Fruit fly (Drosophila melanogaster) whole organism, pupa: Measurements from ENCODE around the gene CG9733.

Experiments
- CG10348 ChIP-seq: fragments of 200-800 bp; sonication (Bioruptor generic); IDR thresholded peaks from 2 replicates; pipeline ENCODE4 v1.3.6; 2022; ENCODE audit warnings: missing biosample characterization, missing genetic modification characterization
- CG12605 ChIP-seq: fragments of 200-800 bp; sonication (Bioruptor generic); IDR thresholded peaks from 2 replicates; pipeline ENCODE4 v1.3.6; 2022; ENCODE audit warnings: missing biosample characterization, missing genetic modification characterization
- CG13204 ChIP-seq: fragments of 200-800 bp; sonication (Bioruptor generic); optimal IDR thresholded peaks from 2 replicates; lab custom pipeline; 2018; ENCODE audit warnings: missing biosample characterization, mild to moderate bottlenecking, missing genetic modification characterization, moderate library complexity
- CG14655 ChIP-seq: fragments of 200-800 bp; sonication (Bioruptor generic); optimal IDR thresholded peaks from 3 replicates; lab custom pipeline; 2017; ENCODE audit warnings: mild to moderate bottlenecking, missing biosample characterization, missing genetic modification reagents, missing genetic modification characterization
- CG15710 ChIP-seq: fragments of 200-800 bp; sonication (Bioruptor generic); optimal IDR thresholded peaks from 2 replicates; lab custom pipeline; 2018; ENCODE audit warnings: missing biosample characterization, mild to moderate bottlenecking, missing genetic modification characterization, moderate library complexity
- CG17806 ChIP-seq: fragments of 200-800 bp; sonication (Bioruptor generic); optimal IDR thresholded peaks from 2 replicates; lab custom pipeline; 2018; ENCODE audit warnings: missing biosample characterization, mild to moderate bottlenecking, missing genetic modification characterization, moderate library complexity
- CG32121 ChIP-seq: fragments of 200-800 bp; sonication (Bioruptor generic); IDR thresholded peaks from 2 replicates; pipeline ENCODE4 v1.3.6; 2022; ENCODE audit warnings: missing biosample characterization, missing genetic modification characterization
- CG34367 ChIP-seq: fragments of 200-800 bp; sonication (Bioruptor generic); optimal IDR thresholded peaks from 2 replicates; lab custom pipeline; 2018; ENCODE audit warnings: missing biosample characterization, mild to moderate bottlenecking, missing genetic modification characterization
- CG4496 ChIP-seq: fragments of 200-800 bp; sonication (Bioruptor generic); IDR thresholded peaks from 3 replicates; pipeline ENCODE4 v1.3.6; 2022; ENCODE audit warnings: missing biosample characterization, missing genetic modification characterization
- CG8159 ChIP-seq: fragments of 200-800 bp; sonication (Bioruptor generic); optimal IDR thresholded peaks from 3 replicates; lab custom pipeline; 2018; ENCODE audit warnings: missing biosample characterization, mild to moderate bottlenecking, missing genetic modification characterization, moderate library complexity
- CG8301 ChIP-seq: fragments of 200-800 bp; sonication (Bioruptor generic); optimal IDR thresholded peaks from 2 replicates; lab custom pipeline; 2018; ENCODE audit warnings: missing biosample characterization, mild to moderate bottlenecking, missing genetic modification characterization
- CG9948 ChIP-seq: fragments of 200-800 bp; sonication (Bioruptor generic); optimal IDR thresholded peaks from 2 replicates; lab custom pipeline; 2018; ENCODE audit warnings: missing biosample characterization, mild to moderate bottlenecking, missing genetic modification characterization, moderate library complexity
- D1 ChIP-seq: fragments of 200-800 bp; sonication (Bioruptor generic); optimal IDR thresholded peaks from 2 replicates; lab custom pipeline; 2018; ENCODE audit warnings: missing biosample characterization, mild to moderate bottlenecking, missing genetic modification characterization, moderate library complexity
- EcR ChIP-seq: fragments of 200-800 bp; sonication (Bioruptor generic); optimal IDR thresholded peaks from 3 replicates; lab custom pipeline; 2019; ENCODE audit warnings: missing biosample characterization, missing genetic modification characterization, mild to moderate bottlenecking, moderate library complexity, missing genetic modification reagents
- Ets98B ChIP-seq: fragments of 200-800 bp; sonication (Bioruptor generic); IDR thresholded peaks from 2 replicates; pipeline ENCODE4 v1.3.6; 2022; ENCODE audit warnings: missing biosample characterization, missing genetic modification characterization
- Pif1A ChIP-seq: fragments of 200-800 bp; sonication (Bioruptor generic); optimal IDR thresholded peaks from 3 replicates; lab custom pipeline; 2016; ENCODE audit warnings: missing biosample characterization, missing genetic modification characterization
- Pif1B ChIP-seq: fragments of 200-800 bp; sonication (Bioruptor generic); optimal IDR thresholded peaks from 3 replicates; lab custom pipeline; 2016; ENCODE audit warnings: missing biosample characterization, missing genetic modification characterization
- Snoo ChIP-seq: fragments of 200-800 bp; sonication (Bioruptor generic); optimal IDR thresholded peaks from 3 replicates; lab custom pipeline; 2017; ENCODE audit warnings: missing biosample characterization, mild to moderate bottlenecking, missing genetic modification characterization, inconsistent platforms
- fd96Ca ChIP-seq: fragments of 200-800 bp; sonication (Bioruptor generic); IDR thresholded peaks from 3 replicates; pipeline ENCODE4 v1.3.6; 2022; ENCODE audit warnings: missing biosample characterization, missing genetic modification characterization
- gl ChIP-seq: fragments of 200-800 bp; sonication (Bioruptor generic); optimal IDR thresholded peaks from 2 replicates; lab custom pipeline; 2018; ENCODE audit warnings: missing biosample characterization, mild to moderate bottlenecking, missing genetic modification characterization
- rn ChIP-seq: fragments of 200-800 bp; sonication (Bioruptor generic); IDR thresholded peaks from 2 replicates; pipeline ENCODE4 v1.3.6; 2022; ENCODE audit warnings: missing biosample characterization, missing genetic modification characterization

CG9733 gene

dm6 chr3R:30263708-30264107, 17.2 kb upstream of the CG9733 start:
- peak; percentile 55; the same call in 1 of the 3 replicates for TF ChIP-seq fd96Ca (GFP tag; lab: Robert Waterston, UW)
- no peak for TF ChIP-seq D1
- no peak for TF ChIP-seq gl (tag; lab: Kevin White, UChicago)
- no peak for TF ChIP-seq EcR
- peak; percentile 14; the same call in 1 of the 2 replicates for TF ChIP-seq Ets98B
- TF ChIP-seq CG32121 (GFP tag; lab: Robert Waterston, UW): peak; percentile 34; the same call in 1 of the 2 replicates
- peak; percentile 52 for TF ChIP-seq CG34367 (tag; lab: Kevin White, UChicago)
- peak; percentile 56 for TF ChIP-seq Snoo
- peak; percentile 45 for TF ChIP-seq CG14655 (GFP tag; lab: Kevin White, UChicago)
- peak; percentile 8 for TF ChIP-seq CG13204 (GFP tag; lab: Kevin White, UChicago)
- TF ChIP-seq rn: 0 out of 2 replicates have a peak, but pooled peaks have one; percentile 31
- peak; percentile 58 for TF ChIP-seq CG8159 (tag; lab: Kevin White, UChicago)
- TF ChIP-seq CG17806 (tag; lab: Kevin White, UChicago): peak; percentile 56
- TF ChIP-seq CG8301: peak; percentile 31
- TF ChIP-seq Pif1A (GFP tag; lab: Kevin White, UChicago): peak; percentile 74
- no peak for TF ChIP-seq CG10348 (GFP tag; lab: Robert Waterston, UW)
- peak; percentile 67 for TF ChIP-seq CG15710 (tag; lab: Kevin White, UChicago)
- peak; percentile 64 for TF ChIP-seq CG9948
- no peak for TF ChIP-seq CG12605
- peak; percentile 66; the same call in 2 of the 3 replicates for TF ChIP-seq CG4496 (GFP tag; lab: Robert Waterston, UW)
- TF ChIP-seq Pif1B: peak; percentile 70
- TF ChIP-seq, all 21 proteins: peak for 16

- TF ChIP-seq CG34367 (tag; lab: Kevin White, UChicago): peak; percentile 97
- TF ChIP-seq CG17806 (tag; lab: Kevin White, UChicago): peak; percentile 98
- TF ChIP-seq Snoo: peak; percentile 91
- no peak for TF ChIP-seq CG32121 (GFP tag; lab: Robert Waterston, UW)
- peak; percentile 96 for TF ChIP-seq CG13204 (GFP tag; lab: Kevin White, UChicago)
- peak; percentile 98 for TF ChIP-seq CG9948
- peak; percentile 96 for TF ChIP-seq gl (tag; lab: Kevin White, UChicago)
- peak; percentile 86 for TF ChIP-seq fd96Ca (GFP tag; lab: Robert Waterston, UW)
- TF ChIP-seq CG15710 (tag; lab: Kevin White, UChicago): peak; percentile 98
- TF ChIP-seq CG8301: peak; percentile 81
- peak; percentile 85 for TF ChIP-seq CG4496 (GFP tag; lab: Robert Waterston, UW)
- TF ChIP-seq Pif1B: peak; percentile 93
- no peak for TF ChIP-seq CG10348 (GFP tag; lab: Robert Waterston, UW)
- peak; percentile 88 for TF ChIP-seq Pif1A (GFP tag; lab: Kevin White, UChicago)
- TF ChIP-seq rn: 0 out of 2 replicates have a peak, but pooled peaks have one; percentile 24
- TF ChIP-seq EcR: peak; percentile 73
- TF ChIP-seq CG12605: peak; percentile 90
- peak; percentile 96 for TF ChIP-seq D1
- TF ChIP-seq Ets98B: peak; percentile 40; the same call in 1 of the 2 replicates
- peak; percentile 98 for TF ChIP-seq CG8159 (tag; lab: Kevin White, UChicago)
- TF ChIP-seq CG14655 (GFP tag; lab: Kevin White, UChicago): peak; percentile 91
- TF ChIP-seq, all 21 proteins: peak for 19
Observed at dm6 chr3R:30261838-30262237, 15.3 kb upstream of the CG9733 start.

- TF ChIP-seq CG9948 (peak; percentile 82), rn (no peak), Snoo (no peak), CG17806 (tag; lab: Kevin White, UChicago) (peak; percentile 88), CG4496 (GFP tag; lab: Robert Waterston, UW) (peak; percentile 59; the same call in 2 of the 3 replicates), CG15710 (tag; lab: Kevin White, UChicago) (peak; percentile 79), CG13204 (GFP tag; lab: Kevin White, UChicago) (peak; percentile 25), CG34367 (tag; lab: Kevin White, UChicago) (peak; percentile 80), Pif1A (GFP tag; lab: Kevin White, UChicago) (peak; percentile 34), CG32121 (GFP tag; lab: Robert Waterston, UW) (no peak), Pif1B (peak; percentile 22), EcR (no peak), CG8159 (tag; lab: Kevin White, UChicago) (peak; percentile 87), D1 (peak; percentile 75), CG10348 (GFP tag; lab: Robert Waterston, UW) (no peak), CG12605 (no peak), CG8301 (no peak), gl (tag; lab: Kevin White, UChicago) (peak; percentile 75), CG14655 (GFP tag; lab: Kevin White, UChicago) (no peak), fd96Ca (GFP tag; lab: Robert Waterston, UW) (no peak; the same call in 2 of the 3 replicates), Ets98B (no peak)
- TF ChIP-seq, all 21 proteins: peak for 11
Observed at dm6 chr3R:30259561-30259960, 13.1 kb upstream of the CG9733 start.

dm6 chr3R:30258991-30259351, 12.5 kb upstream of the CG9733 start:
- TF ChIP-seq Pif1A (GFP tag; lab: Kevin White, UChicago) (peak; percentile 95), CG8159 (tag; lab: Kevin White, UChicago) (peak; percentile 96), EcR (no peak), CG15710 (tag; lab: Kevin White, UChicago) (peak; percentile 95), CG12605 (peak; percentile 75), fd96Ca (GFP tag; lab: Robert Waterston, UW) (peak; percentile 82), CG14655 (GFP tag; lab: Kevin White, UChicago) (peak; percentile 85), CG8301 (peak; percentile 78), CG32121 (GFP tag; lab: Robert Waterston, UW) (peak; percentile 45; the same call in 1 of the 2 replicates), Ets98B (no peak), CG9948 (peak; percentile 96), CG10348 (GFP tag; lab: Robert Waterston, UW) (no peak), D1 (peak; percentile 63), CG17806 (tag; lab: Kevin White, UChicago) (peak; percentile 95), rn (no peak), Snoo (peak; percentile 86), gl (tag; lab: Kevin White, UChicago) (peak; percentile 90), CG34367 (tag; lab: Kevin White, UChicago) (peak; percentile 95), CG4496 (GFP tag; lab: Robert Waterston, UW) (peak; percentile 85), Pif1B (peak; percentile 96), CG13204 (GFP tag; lab: Kevin White, UChicago) (peak; percentile 58)
